Fruit fly (Drosophila melanogaster): ENCODE data around the gene CG9121.

Gene CG9121

DNA sequence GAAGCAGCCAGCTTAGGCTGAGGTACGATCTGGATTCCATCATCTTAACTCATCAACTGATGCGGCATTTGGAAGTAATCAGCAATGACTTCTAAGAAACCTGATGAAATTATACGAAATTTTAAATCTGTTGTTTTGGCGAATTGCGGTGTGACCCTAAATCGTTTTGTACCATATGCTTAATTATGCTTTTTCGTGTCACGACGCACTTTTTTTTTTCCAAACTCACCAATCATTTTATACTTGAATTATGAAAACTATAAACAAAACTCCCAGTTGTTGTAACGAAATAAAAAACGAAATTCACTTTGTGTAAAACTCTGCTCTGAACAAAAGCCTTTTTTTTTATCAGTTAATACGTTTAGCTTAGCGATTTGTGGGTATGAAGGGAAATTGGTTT is 7.2 kb upstream of the CG9121 start, which contains the start of gene Nepl3 (continued):
- TF ChIP-seq C15 (GFP tag; IDR thresholded peaks at IDR 0.05) (no peak), CG8944 (GFP tag; optimal IDR thresholded peaks at IDR 0.05) (no peak), zf30C (GFP tag; optimal IDR thresholded peaks at IDR 0.05) (no peak), pzg (GFP tag; optimal IDR thresholded peaks at IDR 0.05) (peak; percentile 28), CG11247 (GFP tag; IDR thresholded peaks at IDR 0.05) (no peak), sd (tag; optimal IDR thresholded peaks at IDR 0.05) (no peak), cad (GFP tag; optimal IDR thresholded peaks at IDR 0.05) (no peak)

DNA sequence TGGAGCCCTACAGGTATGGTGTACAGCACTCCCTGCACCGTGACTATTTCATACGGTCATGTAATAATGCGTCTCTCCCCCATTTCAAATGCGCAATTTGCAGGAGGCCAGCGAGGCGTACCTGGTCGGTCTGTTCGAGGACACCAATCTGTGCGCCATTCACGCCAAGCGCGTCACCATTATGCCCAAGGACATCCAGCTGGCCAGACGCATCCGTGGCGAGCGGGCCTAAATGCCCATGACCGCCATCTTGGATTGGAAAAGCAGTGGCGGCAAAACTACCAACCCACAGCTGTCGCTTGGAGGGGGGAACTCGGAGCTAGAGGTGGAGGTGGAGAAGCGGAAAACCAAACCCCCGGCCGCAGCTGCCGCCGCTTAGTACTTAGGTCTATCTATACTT is 4.7 kb upstream of the CG9121 start:
- TF ChIP-seq Sry-δ (GFP tag; optimal IDR thresholded peaks at IDR 0.05) (no peak), Dip2 (GFP tag; IDR thresholded peaks at IDR 0.05) (no peak), CG31224 (GFP tag; IDR thresholded peaks at IDR 0.05) (no peak), cas (GFP tag; IDR thresholded peaks at IDR 0.05) (no peak), CG11723 (GFP tag; optimal IDR thresholded peaks at IDR 0.05) (no peak), CG3163 (GFP tag; optimal IDR thresholded peaks at IDR 0.05) (no peak), CG18476 (GFP tag; optimal IDR thresholded peaks at IDR 0.05) (no peak), sqz (GFP tag; optimal IDR thresholded peaks at IDR 0.05) (no peak), inv (GFP tag; IDR thresholded peaks at IDR 0.05; ENCODE audit: partially characterized antibody) (no peak), Ada2b (GFP tag; IDR thresholded peaks at IDR 0.05) (no peak), danr (GFP tag; IDR thresholded peaks at IDR 0.05) (no peak), Med (GFP tag) (peak; percentile 61), phol (tag; optimal IDR thresholded peaks at IDR 0.05) (peak; percentile 96)

DNA sequence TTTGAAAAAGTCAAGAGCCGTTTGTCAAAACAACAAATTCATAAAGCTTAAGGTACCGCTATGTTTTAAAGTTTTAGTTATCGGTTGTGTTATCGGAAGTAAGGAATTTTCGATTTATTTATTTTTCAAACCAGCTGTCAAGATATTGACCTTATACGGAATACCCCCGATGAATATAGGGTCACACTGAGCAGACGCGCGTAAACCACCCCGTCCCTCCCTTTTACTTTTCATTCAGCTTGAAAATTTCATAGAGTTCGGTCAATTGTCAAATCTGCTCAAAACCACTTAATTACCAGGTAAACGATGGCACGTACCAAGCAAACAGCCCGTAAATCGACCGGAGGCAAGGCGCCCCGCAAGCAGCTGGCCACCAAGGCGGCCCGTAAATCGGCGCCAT is 4.1 kb upstream of the CG9121 start, which contains the start of the genes CG14036 and His3.3A:
CG14036 (minus strand) TSS at position 64 of the 400 bp plus-strand sequence.
His3.3A (plus strand) TSS at position 106 of the 400 bp plus-strand sequence.
- no peak for TF ChIP-seq CG12155 (GFP tag; optimal IDR thresholded peaks at IDR 0.05)
- peak; percentile 63 for TF ChIP-seq YL-1 (GFP tag; optimal IDR thresholded peaks at IDR 0.05)
- TF ChIP-seq CG31224 (GFP tag; IDR thresholded peaks at IDR 0.05): no peak
- TF ChIP-seq CG9797 (GFP tag; optimal IDR thresholded peaks at IDR 0.05): peak; percentile 97
- peak; percentile 41 for TF ChIP-seq Dad (GFP tag; optimal IDR thresholded peaks at IDR 0.05)
- TF ChIP-seq CG13287 (GFP tag; IDR thresholded peaks at IDR 0.05; ENCODE audit: partially characterized antibody): peak; percentile 81
- TF ChIP-seq CG9817 (tag; optimal IDR thresholded peaks at IDR 0.05): peak; percentile 11
- no peak for TF ChIP-seq CG10565 (GFP tag; optimal IDR thresholded peaks at IDR 0.05)
- TF ChIP-seq NC2β (GFP tag; optimal IDR thresholded peaks at IDR 0.05): peak; percentile 4
- no peak for TF ChIP-seq pita (GFP tag; optimal IDR thresholded peaks at IDR 0.05)
- no peak for TF ChIP-seq CG1529 (GFP tag; optimal IDR thresholded peaks at IDR 0.05)
- TF ChIP-seq CG3726 (GFP tag; IDR thresholded peaks at IDR 0.05): no peak
- peak; percentile 81 for TF ChIP-seq Ets97D (GFP tag; optimal IDR thresholded peaks at IDR 0.05)
- no peak for TF ChIP-seq tap (tag; optimal IDR thresholded peaks at IDR 0.05)
- TF ChIP-seq CG10274 (GFP tag; optimal IDR thresholded peaks at IDR 0.05): no peak
- TF ChIP-seq CG12659 (GFP tag; optimal IDR thresholded peaks at IDR 0.05): peak; percentile 64
- TF ChIP-seq Xrp1 (GFP tag; IDR thresholded peaks at IDR 0.05): no peak
- no peak for TF ChIP-seq CG3065 (GFP tag; optimal IDR thresholded peaks at IDR 0.05)
- TF ChIP-seq esg (GFP tag; conservative IDR thresholded peaks at IDR 0.05): no peak
- no peak for TF ChIP-seq gsb-n (tag; optimal IDR thresholded peaks at IDR 0.05)
- TF ChIP-seq CG10267 (tag; optimal IDR thresholded peaks at IDR 0.05): peak; percentile 67
- TF ChIP-seq lab (GFP tag; optimal IDR thresholded peaks at IDR 0.05): peak; percentile 35
- TF ChIP-seq Mrtf (GFP tag; IDR thresholded peaks at IDR 0.05): no peak
- no peak for TF ChIP-seq CG9215 (GFP tag; IDR thresholded peaks at IDR 0.05)
- no peak for TF ChIP-seq CG2889 (GFP tag; IDR thresholded peaks at IDR 0.05)
- TF ChIP-seq croc (GFP tag; conservative IDR thresholded peaks at IDR 0.05): no peak
- TF ChIP-seq Doc2 (GFP tag; IDR thresholded peaks at IDR 0.05): no peak
- TF ChIP-seq tup (GFP tag; optimal IDR thresholded peaks at IDR 0.05): no peak
- no peak for TF ChIP-seq CG8089 (GFP tag; optimal IDR thresholded peaks at IDR 0.05)
- peak; percentile 59; the same call in 1 of the 2 replicates for TF ChIP-seq tna (GFP tag; IDR thresholded peaks at IDR 0.05; ENCODE audit: partially characterized antibody)
- no peak for TF ChIP-seq Dip2 (GFP tag; IDR thresholded peaks at IDR 0.05)
- TF ChIP-seq row (GFP tag; IDR thresholded peaks at IDR 0.05): peak; percentile 51; the same call in 2 of the 3 replicates

Data from whole organism, embryonic.